Fruit fly (Drosophila melanogaster) whole organism, embryonic: Measurements from ENCODE around the gene Rsph3.

Experiments used
- CG10209 ChIP-seq: fragments of 200-800 bp; sonication (Bioruptor generic); optimal IDR thresholded peaks from 3 replicates; lab custom pipeline; 2017; ENCODE audit warnings: missing biosample characterization, mild to moderate bottlenecking, missing genetic modification characterization, missing genetic modification reagents
- CG10543 ChIP-seq: fragments of 200-800 bp; sonication (Bioruptor generic); optimal IDR thresholded peaks from 3 replicates; lab custom pipeline; 2017; ENCODE audit warnings: missing biosample characterization, mild to moderate bottlenecking, missing genetic modification characterization, moderate library complexity
- CG11456 ChIP-seq: fragments of 200-800 bp; sonication (Bioruptor generic); IDR thresholded peaks from 3 replicates; pipeline ENCODE4 v1.3.6; 2022; ENCODE audit warnings: missing biosample characterization, missing genetic modification characterization
- CG11504 ChIP-seq: fragments of 200-800 bp; sonication (Bioruptor generic); optimal IDR thresholded peaks from 3 replicates; lab custom pipeline; 2019; ENCODE audit warnings: missing biosample characterization, mild to moderate bottlenecking, missing genetic modification characterization, moderate library complexity
- CG13296 ChIP-seq: fragments of 200-800 bp; sonication (Bioruptor generic); optimal IDR thresholded peaks from 3 replicates; lab custom pipeline; 2018; ENCODE audit warnings: missing biosample characterization, mild to moderate bottlenecking, missing genetic modification characterization
- CG1602 ChIP-seq: fragments of 200-800 bp; sonication (Bioruptor generic); optimal IDR thresholded peaks from 3 replicates; lab custom pipeline; 2016; ENCODE audit warnings: missing biosample characterization, missing genetic modification characterization
- CG1647 ChIP-seq: fragments of 200-800 bp; sonication (Bioruptor generic); optimal IDR thresholded peaks from 3 replicates; lab custom pipeline; 2016; ENCODE audit warnings: missing biosample characterization, missing genetic modification characterization
- CG17385 ChIP-seq: fragments of 200-800 bp; sonication (Bioruptor generic); optimal IDR thresholded peaks from 3 replicates; lab custom pipeline; 2018; ENCODE audit warnings: missing biosample characterization, mild to moderate bottlenecking, missing genetic modification characterization
- CG3281 ChIP-seq: fragments of 200-800 bp; sonication (Bioruptor generic); optimal IDR thresholded peaks from 3 replicates; lab custom pipeline; 2017; ENCODE audit warnings: missing biosample characterization, mild to moderate bottlenecking, missing genetic modification characterization
- CG34376 ChIP-seq: fragments of 200-800 bp; sonication (Bioruptor generic); optimal IDR thresholded peaks from 2 replicates; lab custom pipeline; 2018; ENCODE audit warnings: missing biosample characterization, mild to moderate bottlenecking, missing genetic modification characterization
- CG6765 ChIP-seq: fragments of 200-800 bp; sonication (Bioruptor generic); optimal IDR thresholded peaks from 3 replicates; lab custom pipeline; 2017; ENCODE audit warnings: missing biosample characterization, mild to moderate bottlenecking, missing genetic modification characterization
- CG7839 ChIP-seq: fragments of 200-800 bp; sonication (Bioruptor generic); optimal IDR thresholded peaks from 3 replicates; lab custom pipeline; 2018; ENCODE audit warnings: missing biosample characterization, mild to moderate bottlenecking, missing genetic modification characterization, moderate library complexity
- CG8924 ChIP-seq: fragments of 200-800 bp; optimal IDR thresholded peaks from 3 replicates; lab custom pipeline; 2019; ENCODE audit warnings: missing biosample characterization, mild to moderate bottlenecking, missing genetic modification characterization, moderate library complexity
- CG9609 ChIP-seq: fragments of 200-800 bp; sonication (Bioruptor generic); optimal IDR thresholded peaks from 3 replicates; lab custom pipeline; 2016; ENCODE audit warnings: missing biosample characterization, missing genetic modification characterization
- CTCF ChIP-seq: fragments of 200-800 bp; sonication (Bioruptor generic); optimal IDR thresholded peaks from 2 replicates; lab custom pipeline; 2017; ENCODE audit warnings: missing biosample characterization, mild to moderate bottlenecking, missing genetic modification characterization, moderate library complexity
- Camta ChIP-seq: fragments of 200-800 bp; sonication (Bioruptor generic); optimal IDR thresholded peaks from 2 replicates; lab custom pipeline; 2016; ENCODE audit warnings: missing biosample characterization, missing genetic modification characterization
- D19A ChIP-seq: fragments of 200-800 bp; optimal IDR thresholded peaks from 3 replicates; lab custom pipeline; 2019; ENCODE audit warnings: missing biosample characterization, mild to moderate bottlenecking, missing genetic modification characterization, moderate library complexity
- Dfd ChIP-seq, 2 experiments: fragments of >200 bp; optimal IDR thresholded peaks; 2 replicates each; lab custom pipeline; 2017; ENCODE audit warnings: missing biosample characterization in 2 of 2, missing genetic modification characterization in 2 of 2
- Dip3 ChIP-seq: fragments of 200-800 bp; sonication (Bioruptor generic); optimal IDR thresholded peaks from 3 replicates; lab custom pipeline; 2016; ENCODE audit warnings: missing biosample characterization, missing genetic modification characterization
- Ets65A ChIP-seq: fragments of 200-800 bp; sonication (Bioruptor generic); peaks from one replicate; lab custom pipeline; 2016; ENCODE audit warnings: missing biosample characterization, missing genetic modification characterization
- Ets97D ChIP-seq: fragments of 200-800 bp; sonication (Bioruptor generic); optimal IDR thresholded peaks from 3 replicates; lab custom pipeline; 2016; ENCODE audit warnings: missing biosample characterization, missing genetic modification characterization
- Fer1 ChIP-seq: fragments of 200-800 bp; sonication (Bioruptor generic); optimal IDR thresholded peaks from 2 replicates; lab custom pipeline; 2017; ENCODE audit warnings: missing biosample characterization, mild to moderate bottlenecking, missing genetic modification characterization
- Fer2 ChIP-seq: fragments of 200-800 bp; sonication (Bioruptor generic); optimal IDR thresholded peaks from 2 replicates; lab custom pipeline; 2018; ENCODE audit warnings: missing biosample characterization, mild to moderate bottlenecking, missing genetic modification characterization, moderate library complexity
- GATAe ChIP-seq: fragments of 200-800 bp; sonication (Bioruptor generic); conservative IDR thresholded peaks from 2 replicates; pipeline ENCODE4 v1.3.6; 2022; ENCODE audit warnings: missing biosample characterization, missing genetic modification characterization
- H15 ChIP-seq: fragments of 200-800 bp; sonication (Bioruptor generic); IDR thresholded peaks from 3 replicates; pipeline ENCODE4 v1.3.6; 2022; ENCODE audit warnings: missing biosample characterization, missing genetic modification characterization
- HLH3B ChIP-seq: fragments of 200-800 bp; sonication (Bioruptor generic); IDR thresholded peaks from 2 replicates; pipeline ENCODE4 v1.3.6; 2022; ENCODE audit warnings: missing biosample characterization, missing genetic modification characterization
- Mes4 ChIP-seq: fragments of 200-800 bp; sonication (Bioruptor generic); optimal IDR thresholded peaks from 2 replicates; lab custom pipeline; 2016; ENCODE audit warnings: missing biosample characterization, missing genetic modification characterization
- Myb ChIP-seq: fragments of 200-800 bp; sonication (Bioruptor generic); optimal IDR thresholded peaks from 2 replicates; lab custom pipeline; 2016; ENCODE audit warnings: missing biosample characterization, missing genetic modification characterization
- Nf-YB ChIP-seq: fragments of 200-800 bp; sonication (Bioruptor generic); optimal IDR thresholded peaks from 3 replicates; lab custom pipeline; 2019; ENCODE audit warnings: missing biosample characterization, mild to moderate bottlenecking, missing genetic modification characterization, moderate library complexity
- PHDP ChIP-seq: fragments of 200-800 bp; sonication (Bioruptor generic); optimal IDR thresholded peaks from 3 replicates; lab custom pipeline; 2018; ENCODE audit warnings: missing biosample characterization, mild to moderate bottlenecking, missing genetic modification characterization, moderate library complexity
- Sin3A ChIP-seq: fragments of >200 bp; optimal IDR thresholded peaks from 2 replicates; lab custom pipeline; 2018
- Spps ChIP-seq: fragments of 200-800 bp; sonication (Bioruptor generic); optimal IDR thresholded peaks from 2 replicates; lab custom pipeline; 2018; ENCODE audit warnings: missing biosample characterization, mild to moderate bottlenecking, missing genetic modification characterization
- TFAM ChIP-seq: fragments of 200-800 bp; sonication (Bioruptor generic); optimal IDR thresholded peaks from 2 replicates; lab custom pipeline; 2017; ENCODE audit warnings: missing biosample characterization, missing genetic modification characterization, inconsistent platforms
- Tbp ChIP-seq: fragments of >200 bp; optimal IDR thresholded peaks from 2 replicates; lab custom pipeline; 2018; ENCODE audit warnings: missing biosample characterization, missing genetic modification characterization
- dan ChIP-seq: fragments of 200-800 bp; sonication (Bioruptor generic); IDR thresholded peaks from 2 replicates; pipeline ENCODE4 v1.3.6; 2022; ENCODE audit warnings: missing biosample characterization, missing genetic modification characterization
- exex ChIP-seq: fragments of 200-800 bp; sonication (Bioruptor generic); optimal IDR thresholded peaks from 4 replicates; lab custom pipeline; 2018; ENCODE audit warnings: missing biosample characterization, mild to moderate bottlenecking, missing genetic modification characterization, moderate library complexity
- gro ChIP-seq: fragments of 200-800 bp; sonication (Bioruptor generic); optimal IDR thresholded peaks from 2 replicates; lab custom pipeline; 2016; ENCODE audit warnings: missing biosample characterization, missing genetic modification characterization
- maf-S ChIP-seq: fragments of 200-800 bp; sonication (Bioruptor generic); optimal IDR thresholded peaks from 2 replicates; lab custom pipeline; 2016; ENCODE audit warnings: missing biosample characterization, missing genetic modification characterization
- nerfin-2 ChIP-seq: fragments of 200-800 bp; sonication (Bioruptor generic); IDR thresholded peaks from 2 replicates; pipeline ENCODE4 v1.3.6; 2022; ENCODE audit warnings: missing biosample characterization, missing genetic modification characterization; ENCODE audit not compliant: partially characterized antibody
- pnt ChIP-seq: fragments of 200-800 bp; sonication (Bioruptor generic); optimal IDR thresholded peaks from 3 replicates; lab custom pipeline; 2016; ENCODE audit warnings: missing biosample characterization, missing genetic modification characterization
- pros ChIP-seq: fragments of 200-800 bp; sonication (Bioruptor generic); optimal IDR thresholded peaks from 3 replicates; lab custom pipeline; 2019; ENCODE audit warnings: missing biosample characterization, mild to moderate bottlenecking, missing genetic modification characterization, moderate library complexity
- psq ChIP-seq: fragments of 200-800 bp; sonication (Bioruptor generic); optimal IDR thresholded peaks from 2 replicates; lab custom pipeline; 2017; ENCODE audit warnings: missing biosample characterization, missing genetic modification characterization
- pum ChIP-seq: fragments of 200-800 bp; sonication (Bioruptor generic); optimal IDR thresholded peaks from 2 replicates; lab custom pipeline; 2016; ENCODE audit warnings: missing biosample characterization, missing genetic modification characterization
- pzg ChIP-seq: fragments of 200-800 bp; sonication (Bioruptor generic); optimal IDR thresholded peaks from 3 replicates; lab custom pipeline; 2018; ENCODE audit warnings: missing biosample characterization, mild to moderate bottlenecking, missing genetic modification characterization, moderate library complexity
- sim ChIP-seq: fragments of 200-800 bp; sonication (Bioruptor generic); IDR thresholded peaks from 2 replicates; pipeline ENCODE4 v1.3.6; 2022; ENCODE audit warnings: missing biosample characterization, missing genetic modification characterization
- sima ChIP-seq: fragments of 200-800 bp; sonication (Bioruptor generic); optimal IDR thresholded peaks from 2 replicates; lab custom pipeline; 2016; ENCODE audit warnings: missing biosample characterization, missing genetic modification characterization
- slbo ChIP-seq: fragments of 200-800 bp; sonication (Bioruptor generic); IDR thresholded peaks from 2 replicates; pipeline ENCODE4 v1.3.6; 2022; ENCODE audit warnings: missing biosample characterization, missing genetic modification characterization
- slou ChIP-seq: fragments of 200-800 bp; sonication (Bioruptor generic); optimal IDR thresholded peaks from 3 replicates; lab custom pipeline; 2016; ENCODE audit warnings: missing biosample characterization, missing genetic modification characterization
- ssp ChIP-seq: fragments of 200-800 bp; sonication (Bioruptor generic); IDR thresholded peaks from 2 replicates; pipeline ENCODE4 v1.3.6; 2022; ENCODE audit warnings: missing biosample characterization, missing genetic modification characterization
- tin ChIP-seq: fragments of 200-800 bp; sonication (Bioruptor generic); optimal IDR thresholded peaks from 3 replicates; lab custom pipeline; 2016; ENCODE audit warnings: missing biosample characterization, missing genetic modification characterization
- toy ChIP-seq: fragments of 200-800 bp; sonication (Bioruptor generic); IDR thresholded peaks from 2 replicates; pipeline ENCODE4 v1.3.6; 2022; ENCODE audit warnings: missing biosample characterization, missing genetic modification characterization
- wek ChIP-seq: fragments of 200-800 bp; sonication (Bioruptor generic); optimal IDR thresholded peaks from 3 replicates; lab custom pipeline; 2018; ENCODE audit warnings: missing biosample characterization, mild to moderate bottlenecking, missing genetic modification characterization, moderate library complexity

Rsph3 gene

dm6 chr3L:6708995-6709606 is 53.9 kb downstream of the Rsph3 start (continued):
- TF ChIP-seq sima (peak; percentile 48), CG9609 (GFP tag; lab: Kevin White, UChicago) (peak; percentile 26), Tbp (GFP tag; lab: Kevin White, UChicago) (no peak), Camta (peak; percentile 86), CG10543 (GFP tag; lab: Kevin White, UChicago) (peak; percentile 70), ssp (GFP tag; lab: Robert Waterston, UW) (peak; percentile 33; the same call in 1 of the 2 replicates), CG11456 (GFP tag; lab: Robert Waterston, UW) (peak; percentile 96), Fer1 (peak; percentile 93), pum (GFP tag; lab: Kevin White, UChicago) (peak; percentile 64), exex (tag; lab: Kevin White, UChicago) (peak; percentile 71), CG17385 (GFP tag; lab: Kevin White, UChicago) (peak; percentile 82), psq (GFP tag; lab: Kevin White, UChicago) (peak; percentile 24), HLH3B (GFP tag; lab: Robert Waterston, UW) (peak; percentile 84), tin (GFP tag; lab: Kevin White, UChicago) (peak; percentile 83), GATAe (GFP tag; lab: Robert Waterston, UW) (peak; percentile 46; the same call in 1 of the 2 replicates), CG11504 (tag; lab: Kevin White, UChicago) (peak; percentile 74), CG13296 (GFP tag; lab: Kevin White, UChicago) (peak; percentile 89), gro (GFP tag; lab: Kevin White, UChicago) (peak; percentile 94), Dfd (GFP tag; optimal IDR thresholded peaks at IDR 0.05; lab: Kevin White, UChicago) (no peak), CTCF (GFP tag; lab: Kevin White, UChicago) (peak; percentile 92), Fer2 (peak; percentile 94), CG7839 (tag; lab: Kevin White, UChicago) (peak; percentile 78), Nf-YB (peak; percentile 42), PHDP (tag; lab: Kevin White, UChicago) (peak; percentile 89), D19A (no peak), pros (GFP tag; lab: Kevin White, UChicago) (no peak), Mes4 (GFP tag; lab: Kevin White, UChicago) (peak; percentile 64), nerfin-2 (GFP tag; lab: Robert Waterston, UW) (no peak), H15 (GFP tag; lab: Robert Waterston, UW) (peak; percentile 89), Dip3 (GFP tag; lab: Kevin White, UChicago) (peak; percentile 66), Myb (GFP tag; lab: Kevin White, UChicago) (peak; percentile 43), wek (GFP tag; lab: Kevin White, UChicago) (peak; percentile 89), CG34376 (peak; percentile 96), dan (GFP tag; lab: Robert Waterston, UW) (no peak), toy (peak; percentile 70; the same call in 1 of the 2 replicates), CG1602 (GFP tag; lab: Kevin White, UChicago) (peak; percentile 51), pnt (GFP tag; lab: Kevin White, UChicago) (peak; percentile 40), CG8924 (peak; percentile 12), CG1647 (GFP tag; lab: Kevin White, UChicago) (peak; percentile 90), sim (GFP tag; lab: Robert Waterston, UW) (0 out of 2 replicates have a peak, but pooled peaks have one; percentile 32), CG3281 (GFP tag; lab: Kevin White, UChicago) (peak; percentile 94), CG10209 (peak; percentile 85), maf-S (peak; percentile 84), slbo (GFP tag; lab: Robert Waterston, UW) (peak; percentile 90), slou (peak; percentile 95), TFAM (GFP tag; lab: Kevin White, UChicago) (peak; percentile 60), Ets65A (peak; percentile 97), Ets97D (GFP tag; lab: Kevin White, UChicago) (peak; percentile 100), CG6765 (GFP tag; lab: Kevin White, UChicago) (peak; percentile 96), pzg (GFP tag; lab: Kevin White, UChicago) (peak; percentile 15), Sin3A (no peak), Spps (tag; lab: Kevin White, UChicago) (no peak)
